Fruit fly (Drosophila melanogaster) whole organism, wandering third instar larva: ENCODE data around the gene CG10650.

Experiments used
- Hr78 ChIP-seq: fragments of >200 bp; optimal IDR thresholded peaks from 2 replicates; lab custom pipeline; 2017; ENCODE audit warnings: missing biosample characterization, missing genetic modification characterization
- dl ChIP-seq, 2 experiments: fragments of 175-275, 200-275 bp in 1 of 2; fragments of 200-275 bp in 1 of 2; sonication (Bioruptor generic); optimal IDR thresholded peaks; lab custom pipeline; 2018; ENCODE audit warnings: mild to moderate bottlenecking in 2 of 2, missing biosample characterization in 2 of 2, missing genetic modification characterization in 2 of 2, moderate library complexity in 2 of 2; ENCODE audit not compliant: partially characterized antibody in 2 of 2, insufficient read depth in 1 of 2
- fru ChIP-seq: fragments of 200-800 bp; sonication (Bioruptor generic); optimal IDR thresholded peaks from 3 replicates; lab custom pipeline; 2016; ENCODE audit warnings: missing biosample characterization, mild to moderate bottlenecking, missing genetic modification characterization
- h ChIP-seq: fragments of 200-800 bp; sonication (Bioruptor generic); optimal IDR thresholded peaks from 3 replicates; lab custom pipeline; 2016; ENCODE audit warnings: missing biosample characterization, mild to moderate bottlenecking, missing genetic modification characterization
- lola ChIP-seq: fragments of >200 bp; optimal IDR thresholded peaks from 2 replicates; lab custom pipeline; 2017; ENCODE audit warnings: missing biosample characterization, missing genetic modification characterization
- pan ChIP-seq: fragments of >200 bp; optimal IDR thresholded peaks from 2 replicates; lab custom pipeline; 2017
- psq ChIP-seq: fragments of 200-800 bp; sonication (Bioruptor generic); optimal IDR thresholded peaks from 3 replicates; lab custom pipeline; 2017; ENCODE audit warnings: missing biosample characterization, mild to moderate bottlenecking, missing genetic modification characterization, moderate library complexity
- rgr ChIP-seq: fragments of 200-800 bp; sonication (Bioruptor generic); optimal IDR thresholded peaks from 3 replicates; lab custom pipeline; 2016; ENCODE audit warnings: missing biosample characterization, mild to moderate bottlenecking, missing genetic modification characterization
- usp ChIP-seq: fragments of >200 bp; optimal IDR thresholded peaks from 2 replicates; lab custom pipeline; 2017; ENCODE audit warnings: missing biosample characterization, missing genetic modification characterization
- woc ChIP-seq: sonication (Bioruptor generic); optimal IDR thresholded peaks from 2 replicates; lab custom pipeline; 2016; ENCODE audit warnings: missing biosample characterization, mild to moderate bottlenecking, missing genetic modification characterization

DNA sequence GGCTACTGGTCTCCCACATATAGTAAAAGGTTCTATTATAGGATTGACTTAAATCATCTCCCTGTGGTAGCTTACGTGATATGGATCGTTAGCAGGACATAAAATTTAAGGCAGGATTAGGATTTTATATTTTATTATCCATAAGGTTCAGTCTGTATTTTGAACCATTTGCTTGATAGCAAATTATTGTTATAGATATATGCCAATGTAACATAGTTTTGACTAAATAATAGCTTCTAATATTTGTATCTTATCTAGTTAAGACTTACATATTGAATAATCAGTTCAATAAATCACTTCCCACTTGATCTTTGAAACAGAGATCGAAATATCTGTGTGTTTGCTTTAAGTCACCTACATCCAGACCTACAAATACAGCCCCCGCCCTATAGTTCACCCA is 14.8 kb upstream of the CG10650 start, which contains the start of gene robl37BC:
- TF ChIP-seq woc (no peak), lola (GFP tag; lab: Kevin White, UChicago) (no peak), pan (lab: Kevin White, UChicago) (no peak), h (GFP tag; lab: Kevin White, UChicago) (no peak), Hr78 (GFP tag; lab: Kevin White, UChicago) (no peak), fru (GFP tag; lab: Kevin White, UChicago) (no peak), psq (GFP tag; lab: Kevin White, UChicago) (no peak), rgr (GFP tag; lab: Kevin White, UChicago) (no peak), usp (GFP tag; lab: Kevin White, UChicago) (no peak), dl (GFP tag; optimal IDR thresholded peaks at IDR 0.05; lab: Kevin White, UChicago; ENCODE audit: insufficient read depth in 1 of 2, partially characterized antibody in 2 of 2) (no peak)
